Worm (Caenorhabditis elegans): ENCODE data around the gene irld-7.

Gene irld-7

ce11 chrIV:6613296-6613695, 23.1 kb downstream of the irld-7 start, which contains the start of gene drh-1:
Gene drh-1 (minus strand): TSS chrIV:6613353.
- no peak for TF ChIP-seq hnd-1 (tag; optimal IDR thresholded peaks at IDR 0.05)
- no peak for TF ChIP-seq ceh-36 (tag; optimal IDR thresholded peaks at IDR 0.05)
- no peak for TF ChIP-seq tbx-37 (GFP tag; conservative IDR thresholded peaks at IDR 0.05)
- no peak for TF ChIP-seq flt-1 (GFP tag; IDR thresholded peaks at IDR 0.05)
- no peak for TF ChIP-seq tra-4 (tag; optimal IDR thresholded peaks at IDR 0.05)
- TF ChIP-seq hmg-4 (GFP tag; optimal IDR thresholded peaks at IDR 0.05) = no peak
- no peak for TF ChIP-seq hmbx-1 (tag; optimal IDR thresholded peaks at IDR 0.05)
- TF ChIP-seq F13C5.2 (tag; optimal IDR thresholded peaks at IDR 0.05) = no peak
- no peak for TF ChIP-seq ceh-13 (GFP tag; optimal IDR thresholded peaks at IDR 0.05)

- TF ChIP-seq pes-1 (GFP tag; IDR thresholded peaks at IDR 0.05) = no peak
- TF ChIP-seq hmg-4 (GFP tag; optimal IDR thresholded peaks at IDR 0.05) = no peak
- no peak for TF ChIP-seq ets-7 (tag; optimal IDR thresholded peaks at IDR 0.05)
- TF ChIP-seq sea-1 (GFP tag; conservative IDR thresholded peaks at IDR 0.05) = no peak
- no peak for TF ChIP-seq tra-4 (tag; optimal IDR thresholded peaks at IDR 0.05)
- no peak for TF ChIP-seq hnd-1 (tag; optimal IDR thresholded peaks at IDR 0.05)
- no peak for TF ChIP-seq B0310.2 (tag; optimal IDR thresholded peaks at IDR 0.05)
- TF ChIP-seq ceh-13 (GFP tag; optimal IDR thresholded peaks at IDR 0.05) = no peak
- no peak for TF ChIP-seq F13C5.2 (tag; optimal IDR thresholded peaks at IDR 0.05)
- TF ChIP-seq flt-1 (GFP tag; IDR thresholded peaks at IDR 0.05) = no peak
- TF ChIP-seq scrt-1 (GFP tag; IDR thresholded peaks at IDR 0.05) = no peak
- no peak for TF ChIP-seq tbx-37 (GFP tag; conservative IDR thresholded peaks at IDR 0.05)
- no peak for TF ChIP-seq aly-1 (tag; optimal IDR thresholded peaks at IDR 0.05)
- no peak for TF ChIP-seq hmbx-1 (tag; optimal IDR thresholded peaks at IDR 0.05)
- TF ChIP-seq ceh-36 (tag; optimal IDR thresholded peaks at IDR 0.05) = no peak
Observed at ce11 chrIV:6618607-6619006, 28.4 kb downstream of the irld-7 start.

- TF ChIP-seq scrt-1 (GFP tag; IDR thresholded peaks at IDR 0.05) = no peak
- TF ChIP-seq hnd-1 (tag; optimal IDR thresholded peaks at IDR 0.05) = no peak
- no peak for TF ChIP-seq aly-1 (tag; optimal IDR thresholded peaks at IDR 0.05)
Observed at ce11 chrIV:6621252-6621651, 31.1 kb downstream of the irld-7 start, which contains the start of gene C01B10.3. Gene C01B10.3 (minus strand): TSS chrIV:6621352.

ce11 chrIV:6622142-6622541, 32.0 kb downstream of the irld-7 start:
- no peak for TF ChIP-seq ceh-13 (GFP tag; optimal IDR thresholded peaks at IDR 0.05)
- no peak for TF ChIP-seq pes-1 (GFP tag; IDR thresholded peaks at IDR 0.05)
- no peak for TF ChIP-seq ama-1 (optimal IDR thresholded peaks at IDR 0.05)
- TF ChIP-seq B0310.2 (tag; optimal IDR thresholded peaks at IDR 0.05) = no peak

ce11 chrIV:6623390-6623789, 33.2 kb downstream of the irld-7 start, which contains the start of gene C01B10.44:
Gene C01B10.44 (plus strand): TSS chrIV:6623690.
- TF ChIP-seq ama-1 (optimal IDR thresholded peaks at IDR 0.05) = no peak
- TF ChIP-seq tbx-11 (GFP tag; IDR thresholded peaks at IDR 0.05) = no peak
- TF ChIP-seq hmg-4 (GFP tag; optimal IDR thresholded peaks at IDR 0.05) = no peak
- TF ChIP-seq flt-1 (GFP tag; IDR thresholded peaks at IDR 0.05) = no peak
- no peak for TF ChIP-seq B0310.2 (tag; optimal IDR thresholded peaks at IDR 0.05)
- TF ChIP-seq hmbx-1 (tag; optimal IDR thresholded peaks at IDR 0.05) = no peak
- TF ChIP-seq sea-1 (GFP tag; conservative IDR thresholded peaks at IDR 0.05) = no peak
- TF ChIP-seq scrt-1 (GFP tag; IDR thresholded peaks at IDR 0.05) = no peak
- TF ChIP-seq tbx-37 (GFP tag; conservative IDR thresholded peaks at IDR 0.05) = no peak

ce11 chrIV:6627798-6628197, 37.6 kb downstream of the irld-7 start, which contains the start of gene cest-5.2:
Gene cest-5.2 (minus strand): TSS chrIV:6627925.
- TF ChIP-seq F13C5.2 (tag; optimal IDR thresholded peaks at IDR 0.05) = no peak
- no peak for TF ChIP-seq ceh-36 (tag; optimal IDR thresholded peaks at IDR 0.05)
- no peak for TF ChIP-seq ceh-13 (GFP tag; optimal IDR thresholded peaks at IDR 0.05)

- TF ChIP-seq ama-1 (optimal IDR thresholded peaks at IDR 0.05) (no peak), pes-1 (GFP tag; IDR thresholded peaks at IDR 0.05) (no peak), aly-1 (tag; optimal IDR thresholded peaks at IDR 0.05) (no peak), tra-4 (tag; optimal IDR thresholded peaks at IDR 0.05) (no peak), tbx-37 (GFP tag; conservative IDR thresholded peaks at IDR 0.05) (peak; percentile 71), ceh-13 (GFP tag; optimal IDR thresholded peaks at IDR 0.05) (no peak), F13C5.2 (tag; optimal IDR thresholded peaks at IDR 0.05) (peak; percentile 26)
Observed at ce11 chrIV:6631704-6632272, 41.6 kb downstream of the irld-7 start, which contains the start of the genes cest-5.1 and C01B10.9. Gene cest-5.1 (minus strand): TSS chrIV:6631754. Gene C01B10.9 (plus strand): TSS chrIV:6632222.

- no peak for TF ChIP-seq tbx-11 (GFP tag; IDR thresholded peaks at IDR 0.05)
- no peak for TF ChIP-seq B0310.2 (tag; optimal IDR thresholded peaks at IDR 0.05)
- TF ChIP-seq scrt-1 (GFP tag; IDR thresholded peaks at IDR 0.05) = no peak
- TF ChIP-seq aly-1 (tag; optimal IDR thresholded peaks at IDR 0.05) = no peak
- no peak for TF ChIP-seq tra-4 (tag; optimal IDR thresholded peaks at IDR 0.05)
- TF ChIP-seq F13C5.2 (tag; optimal IDR thresholded peaks at IDR 0.05) = no peak
- no peak for TF ChIP-seq hmbx-1 (tag; optimal IDR thresholded peaks at IDR 0.05)
- TF ChIP-seq ets-7 (tag; optimal IDR thresholded peaks at IDR 0.05) = no peak
- no peak for TF ChIP-seq sea-1 (GFP tag; conservative IDR thresholded peaks at IDR 0.05)
Observed at ce11 chrIV:6634789-6635188, 44.6 kb downstream of the irld-7 start, which contains the start of gene metl-13. Gene metl-13 (plus strand): TSS chrIV:6635089.

- TF ChIP-seq tra-4 (tag; optimal IDR thresholded peaks at IDR 0.05) (no peak), ceh-36 (tag; optimal IDR thresholded peaks at IDR 0.05) (no peak), F13C5.2 (tag; optimal IDR thresholded peaks at IDR 0.05) (no peak), flt-1 (GFP tag; IDR thresholded peaks at IDR 0.05) (no peak), sea-1 (GFP tag; conservative IDR thresholded peaks at IDR 0.05) (no peak), hmg-4 (GFP tag; optimal IDR thresholded peaks at IDR 0.05) (no peak), ceh-13 (GFP tag; optimal IDR thresholded peaks at IDR 0.05) (no peak), aly-1 (tag; optimal IDR thresholded peaks at IDR 0.05) (no peak), ama-1 (optimal IDR thresholded peaks at IDR 0.05) (no peak), tbx-11 (GFP tag; IDR thresholded peaks at IDR 0.05) (no peak), pes-1 (GFP tag; IDR thresholded peaks at IDR 0.05) (no peak), tbx-37 (GFP tag; conservative IDR thresholded peaks at IDR 0.05) (no peak), ets-7 (tag; optimal IDR thresholded peaks at IDR 0.05) (no peak), B0310.2 (tag; optimal IDR thresholded peaks at IDR 0.05) (no peak), scrt-1 (GFP tag; IDR thresholded peaks at IDR 0.05) (no peak), hmbx-1 (tag; optimal IDR thresholded peaks at IDR 0.05) (no peak), hnd-1 (tag; optimal IDR thresholded peaks at IDR 0.05) (no peak)
Observed at ce11 chrIV:6638256-6638655, 48.1 kb downstream of the irld-7 start, which contains the start of gene C01B10.7. Gene C01B10.7 (plus strand): TSS chrIV:6638556.

Measured in whole organism, early embryonic.